Worm (Caenorhabditis elegans) whole organism, L4 larva: ENCODE data around the gene trx-1.

Source experiments
- F37D6.2 ChIP-seq: sonication (generic microtip); optimal IDR thresholded peaks from 2 replicates; lab custom pipeline; 2016; ENCODE audit warnings: mild to moderate bottlenecking, missing genetic modification characterization, missing compliant biosample characterization
- R02D3.7 ChIP-seq: fragments of 150-350 bp; sonication (generic microtip); optimal IDR thresholded peaks from 3 replicates; lab custom pipeline; 2014; ENCODE audit warnings: missing biosample characterization, missing genetic modification characterization
- T20F7.1 ChIP-seq: fragments of 200-800 bp; sonication (Bioruptor generic); optimal IDR thresholded peaks from 2 replicates; lab custom pipeline; 2018; ENCODE audit warnings: mild to moderate bottlenecking, missing genetic modification characterization, missing compliant biosample characterization
- T26A8.4 ChIP-seq: fragments of 200-800 bp; sonication (Bioruptor generic); IDR thresholded peaks from 2 replicates; pipeline ENCODE4 v1.3.6; 2022; ENCODE audit warnings: missing genetic modification characterization, missing compliant biosample characterization
- Y105C5A.15 ChIP-seq: fragments of 200-800 bp; sonication (Bioruptor generic); IDR thresholded peaks from 2 replicates; pipeline ENCODE4 v1.3.6; 2022; ENCODE audit warnings: missing genetic modification characterization, missing compliant biosample characterization
- Y48G9A.11 ChIP-seq: fragments of 200-800 bp; sonication (Bioruptor generic); IDR thresholded peaks from 2 replicates; pipeline ENCODE4 v1.3.6; 2022; ENCODE audit warnings: missing genetic modification reagents, missing genetic modification characterization, missing compliant biosample characterization
- Y75B8A.6 ChIP-seq: fragments of 200-800 bp; sonication (Bioruptor generic); IDR thresholded peaks from 2 replicates; pipeline ENCODE4 v1.3.6; 2022; ENCODE audit warnings: missing genetic modification reagents, missing genetic modification characterization, missing compliant biosample characterization
- ZK337.2 ChIP-seq: fragments of 200-800 bp; sonication (Bioruptor generic); IDR thresholded peaks from 2 replicates; pipeline ENCODE4 v1.3.6; 2022; ENCODE audit warnings: missing genetic modification reagents, missing genetic modification characterization, missing compliant biosample characterization
- ZK546.5 ChIP-seq, 2 experiments: sonication (generic microtip); optimal IDR thresholded peaks; 2 replicates each; lab custom pipeline; 2017; ENCODE audit warnings: missing biosample characterization in 2 of 2, missing genetic modification characterization in 2 of 2
- aha-1 ChIP-seq: fragments of 150-350 bp; peaks from one replicate; lab custom pipeline; 2014; ENCODE audit warnings: missing biosample characterization, missing genetic modification characterization
- ceh-44 ChIP-seq: fragments of 200-800 bp; sonication (Bioruptor generic); IDR thresholded peaks from 2 replicates; pipeline ENCODE4 v1.3.6; 2022; ENCODE audit warnings: missing genetic modification reagents, missing genetic modification characterization, missing compliant biosample characterization
- ceh-62 ChIP-seq: sonication (generic microtip); optimal IDR thresholded peaks from 2 replicates; lab custom pipeline; 2017; ENCODE audit warnings: missing biosample characterization, missing genetic modification characterization
- ces-1 ChIP-seq: fragments of 150-350 bp; sonication (generic microtip); optimal IDR thresholded peaks from 4 replicates; lab custom pipeline; 2014; ENCODE audit warnings: missing biosample characterization, missing genetic modification reagents, missing genetic modification characterization
- dmd-6 ChIP-seq: fragments of 200-800 bp; sonication (Bioruptor generic); IDR thresholded peaks from 2 replicates; pipeline ENCODE4 v1.3.6; 2022; ENCODE audit warnings: missing genetic modification reagents, missing genetic modification characterization, missing compliant biosample characterization
- dmd-8 ChIP-seq: fragments of 200-800 bp; sonication (Bioruptor generic); IDR thresholded peaks from 2 replicates; pipeline ENCODE4 v1.3.6; 2022; ENCODE audit warnings: missing genetic modification characterization, missing compliant biosample characterization
- dmd-9 ChIP-seq: fragments of 200-800 bp; sonication (Bioruptor generic); IDR thresholded peaks from 2 replicates; pipeline ENCODE4 v1.3.6; 2022; ENCODE audit warnings: missing genetic modification reagents, missing genetic modification characterization, missing compliant biosample characterization
- duxl-1 ChIP-seq: sonication (generic microtip); optimal IDR thresholded peaks from 2 replicates; lab custom pipeline; 2016; ENCODE audit warnings: mild to moderate bottlenecking, missing genetic modification characterization, moderate library complexity, missing compliant biosample characterization; ENCODE audit not compliant: poor library complexity
- dve-1 ChIP-seq: sonication (generic microtip); optimal IDR thresholded peaks from 2 replicates; lab custom pipeline; 2017; ENCODE audit warnings: antibody characterized with exemption, mild to moderate bottlenecking, missing genetic modification characterization, missing compliant biosample characterization; ENCODE audit not compliant: insufficient read depth
- egl-27 ChIP-seq: sonication (generic microtip); optimal IDR thresholded peaks from 3 replicates; lab custom pipeline; 2017; ENCODE audit warnings: missing biosample characterization, missing genetic modification reagents, missing genetic modification characterization
- fkh-10 ChIP-seq: fragments of 150-350 bp; optimal IDR thresholded peaks from 2 replicates; lab custom pipeline; 2014; ENCODE audit warnings: missing biosample characterization, missing genetic modification reagents, missing genetic modification characterization
- hlh-11 ChIP-seq: fragments of 200-800 bp; sonication (Bioruptor generic); optimal IDR thresholded peaks from 2 replicates; lab custom pipeline; 2018; ENCODE audit warnings: mild to moderate bottlenecking, missing genetic modification characterization, missing compliant biosample characterization
- hmg-1.1 ChIP-seq: fragments of 200-800 bp; sonication (Bioruptor generic); IDR thresholded peaks from 2 replicates; pipeline ENCODE4 v1.3.6; 2022; ENCODE audit warnings: missing genetic modification reagents, missing genetic modification characterization, missing compliant biosample characterization
- jun-1 ChIP-seq: fragments of 150-350 bp; optimal IDR thresholded peaks from 2 replicates; lab custom pipeline; 2014; ENCODE audit warnings: missing biosample characterization, missing genetic modification reagents, missing genetic modification characterization
- lim-7 ChIP-seq: fragments of 200-800 bp; sonication (Bioruptor generic); IDR thresholded peaks from 2 replicates; pipeline ENCODE4 v1.3.6; 2022; ENCODE audit warnings: missing genetic modification characterization, missing compliant biosample characterization
- lin-29 ChIP-seq: fragments of 200-800 bp; sonication (Bioruptor generic); IDR thresholded peaks from 2 replicates; pipeline ENCODE4 v1.3.6; 2022; ENCODE audit warnings: missing genetic modification reagents, missing genetic modification characterization, missing compliant biosample characterization
- lin-38 ChIP-seq: fragments of 200-800 bp; sonication (Bioruptor generic); IDR thresholded peaks from 2 replicates; pipeline ENCODE4 v1.3.6; 2022; ENCODE audit warnings: missing genetic modification reagents, missing genetic modification characterization, missing compliant biosample characterization
- madf-9 ChIP-seq: fragments of 200-800 bp; sonication (Bioruptor generic); conservative IDR thresholded peaks from 2 replicates; pipeline ENCODE4 v1.3.6; 2022; ENCODE audit warnings: missing genetic modification reagents, missing genetic modification characterization, missing compliant biosample characterization
- mdl-1 ChIP-seq, 2 experiments: fragments of 150-350 bp in 1 of 2; sonication (generic microtip) in 1 of 2; optimal IDR thresholded peaks; 2 replicates each; lab custom pipeline; 2014 to 2017; ENCODE audit warnings: missing biosample characterization in 2 of 2, missing genetic modification characterization in 2 of 2
- mdt-29 ChIP-seq: fragments of 200-800 bp; sonication (Bioruptor generic); IDR thresholded peaks from 2 replicates; pipeline ENCODE4 v1.3.6; 2022; ENCODE audit warnings: missing genetic modification reagents, missing genetic modification characterization, missing compliant biosample characterization
- mep-1 ChIP-seq: fragments of 150-350 bp; sonication (generic microtip); optimal IDR thresholded peaks from 3 replicates; lab custom pipeline; 2014; ENCODE audit warnings: missing biosample characterization, missing genetic modification characterization
- mes-2 ChIP-seq: sonication (generic microtip); optimal IDR thresholded peaks from 2 replicates; lab custom pipeline; 2016; ENCODE audit warnings: missing genotype, mild to moderate bottlenecking, missing genetic modification characterization, missing compliant biosample characterization; ENCODE audit not compliant: poor library complexity, severe bottlenecking
- mxl-2 ChIP-seq: fragments of 200-800 bp; sonication (Bioruptor generic); conservative IDR thresholded peaks from 2 replicates; pipeline ENCODE4 v1.3.6; 2022; ENCODE audit warnings: missing genetic modification reagents, missing genetic modification characterization, missing compliant biosample characterization
- nhr-102 ChIP-seq: sonication (generic microtip); optimal IDR thresholded peaks from 2 replicates; lab custom pipeline; 2016; ENCODE audit warnings: mild to moderate bottlenecking, missing genetic modification characterization, moderate library complexity, missing compliant biosample characterization
- nhr-11 ChIP-seq: fragments of 150-350 bp; optimal IDR thresholded peaks from 2 replicates; lab custom pipeline; 2014; ENCODE audit warnings: missing biosample characterization, missing genetic modification characterization
- nhr-28 ChIP-seq: fragments of 150-350 bp; optimal IDR thresholded peaks from 2 replicates; lab custom pipeline; 2014; ENCODE audit warnings: missing biosample characterization, missing genetic modification characterization
- nhr-41 ChIP-seq: fragments of 200-800 bp; sonication (Bioruptor generic); IDR thresholded peaks from 2 replicates; pipeline ENCODE4 v1.3.6; 2022; ENCODE audit warnings: missing genetic modification reagents, missing genetic modification characterization, missing compliant biosample characterization
- nhr-42 ChIP-seq: fragments of 200-800 bp; sonication (Bioruptor generic); IDR thresholded peaks from 2 replicates; pipeline ENCODE4 v1.3.6; 2022; ENCODE audit warnings: missing genetic modification characterization, missing compliant biosample characterization
- nhr-48 ChIP-seq: sonication (generic microtip); optimal IDR thresholded peaks from 2 replicates; lab custom pipeline; 2016; ENCODE audit warnings: mild to moderate bottlenecking, missing genetic modification characterization, missing compliant biosample characterization
- saeg-2 ChIP-seq: fragments of 200-800 bp; sonication (Bioruptor generic); IDR thresholded peaks from 2 replicates; pipeline ENCODE4 v1.3.6; 2022; ENCODE audit warnings: missing genetic modification reagents, missing genetic modification characterization, missing compliant biosample characterization
- set-16 ChIP-seq: fragments of 200-800 bp; sonication (Bioruptor generic); IDR thresholded peaks from 2 replicates; pipeline ENCODE4 v1.3.6; 2022; ENCODE audit warnings: missing genetic modification reagents, missing genetic modification characterization, missing compliant biosample characterization
- skn-1 ChIP-seq: fragments of 150-350 bp; optimal IDR thresholded peaks from 2 replicates; lab custom pipeline; 2014; ENCODE audit warnings: missing biosample characterization, missing genetic modification characterization
- snpc-4 ChIP-seq: fragments of 150-350 bp; optimal IDR thresholded peaks from 2 replicates; lab custom pipeline; 2014; ENCODE audit warnings: missing biosample characterization, missing genetic modification characterization
- spr-1 ChIP-seq: sonication (generic microtip); optimal IDR thresholded peaks from 2 replicates; lab custom pipeline; 2016; ENCODE audit warnings: mild to moderate bottlenecking, missing genetic modification characterization, missing compliant biosample characterization
- spr-3 ChIP-seq: fragments of 200-800 bp; sonication (Bioruptor generic); optimal IDR thresholded peaks from 2 replicates; lab custom pipeline; 2018; ENCODE audit warnings: mild to moderate bottlenecking, missing genetic modification characterization, missing compliant biosample characterization
- unc-62 ChIP-seq, 3 experiments: fragments of 150-350 bp in 1 of 3; sonication (generic microtip); optimal IDR thresholded peaks in 2 of 3; peaks in 1 of 3; 1 replicate in 1 of 3; 2 replicates in 2 of 3; lab custom pipeline; 2014 to 2017; ENCODE audit warnings: missing biosample characterization in 3 of 3, missing genetic modification characterization in 3 of 3, missing genetic modification reagents in 3 of 3, missing genotype in 1 of 3
- vab-7 ChIP-seq: fragments of 200-800 bp; sonication (Bioruptor generic); IDR thresholded peaks from 2 replicates; pipeline ENCODE4 v1.3.6; 2022; ENCODE audit warnings: missing genetic modification reagents, missing genetic modification characterization, missing compliant biosample characterization
- zag-1 ChIP-seq: fragments of 150-350 bp; optimal IDR thresholded peaks from 2 replicates; lab custom pipeline; 2014; ENCODE audit warnings: missing biosample characterization, missing genetic modification characterization
- zip-11 ChIP-seq: fragments of 200-800 bp; sonication (Bioruptor generic); IDR thresholded peaks from 2 replicates; pipeline ENCODE4 v1.3.6; 2022; ENCODE audit warnings: missing genetic modification characterization, missing compliant biosample characterization

Gene trx-1

DNA sequence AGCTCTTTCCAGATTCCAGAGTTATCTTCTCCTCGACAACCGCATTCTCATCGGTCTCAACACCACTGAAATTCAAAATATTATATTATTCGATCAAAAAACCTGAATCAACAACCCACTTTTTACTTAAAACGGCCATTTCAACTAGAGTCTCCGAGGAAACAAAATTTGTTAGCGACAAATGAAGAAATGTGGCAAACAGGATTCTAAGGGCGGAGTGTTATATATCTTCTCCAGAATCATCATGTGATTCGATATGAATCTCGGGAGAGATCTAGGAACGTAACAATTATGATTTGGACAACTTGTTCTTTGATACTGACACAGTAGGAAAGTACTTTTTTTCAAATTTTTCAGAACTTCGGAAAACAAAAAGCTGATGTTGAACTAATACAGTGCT, 22.8 kb upstream of the trx-1 start:
- TF ChIP-seq nhr-28: peak; percentile 6
- TF ChIP-seq unc-62 (GFP tag; optimal IDR thresholded peaks at IDR 0.05 in 1 of 2; lab: Kevin White, UChicago): peak in 1 of 2 experiments; percentile 89
- no peak for TF ChIP-seq unc-62 (tag; optimal IDR thresholded peaks at IDR 0.05; lab: Kevin White, UChicago)
- TF ChIP-seq ZK337.2 (GFP tag; lab: Robert Waterston, UW): no peak

DNA sequence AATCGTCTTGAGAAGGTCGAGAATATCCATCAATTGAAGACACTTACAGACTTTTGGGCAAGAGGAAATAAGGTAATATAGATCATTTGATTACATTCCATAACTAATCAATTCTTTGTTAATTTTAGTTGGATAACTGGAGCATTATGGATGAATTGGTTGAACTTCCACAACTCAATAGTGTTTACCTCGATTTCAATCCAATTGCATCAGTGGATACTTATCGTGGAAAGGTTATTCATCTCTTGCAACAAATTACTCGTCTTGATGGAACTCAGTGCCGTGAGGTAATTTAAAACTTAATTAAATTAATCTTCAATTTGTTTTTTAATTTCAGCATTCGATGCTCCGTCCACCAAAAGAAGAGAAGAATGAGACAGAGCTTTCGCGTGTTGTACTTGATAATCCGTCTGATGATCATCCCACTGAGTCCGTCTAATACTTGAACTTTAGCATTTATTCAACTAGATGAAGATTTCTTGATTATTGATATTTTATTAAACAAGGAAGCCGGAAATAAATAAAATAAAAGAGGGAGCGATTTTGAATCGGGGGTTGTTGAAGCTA, 20.1 kb upstream of the trx-1 start:
- TF ChIP-seq ceh-44 (no peak), lin-38 (GFP tag; lab: Robert Waterston, UW) (peak; percentile 37; the same call in 1 of the 2 replicates), dmd-8 (GFP tag; lab: Robert Waterston, UW) (no peak), vab-7 (GFP tag; lab: Robert Waterston, UW) (no peak), set-16 (GFP tag; lab: Robert Waterston, UW) (no peak), dmd-9 (GFP tag; lab: Robert Waterston, UW) (no peak), fkh-10 (no peak), lim-7 (GFP tag; lab: Robert Waterston, UW) (no peak), lin-29 (GFP tag; lab: Robert Waterston, UW) (no peak), nhr-102 (tag; lab: Kevin White, UChicago) (peak; percentile 39), nhr-42 (GFP tag; lab: Robert Waterston, UW) (no peak; the same call in 1 of the 2 replicates), F37D6.2 (tag; lab: Kevin White, UChicago) (no peak), jun-1 (tag; lab: Kevin White, UChicago) (no peak), egl-27 (tag; lab: Kevin White, UChicago) (no peak), mxl-2 (GFP tag; lab: Robert Waterston, UW) (no peak), nhr-41 (no peak), zip-11 (GFP tag; lab: Robert Waterston, UW) (no peak), madf-9 (no peak), dmd-6 (GFP tag; lab: Robert Waterston, UW) (0 out of 2 replicates have a peak, but pooled peaks have one; percentile 13), nhr-48 (tag; lab: Kevin White, UChicago) (no peak), R02D3.7 (tag; lab: Kevin White, UChicago) (no peak), dve-1 (tag; lab: Kevin White, UChicago) (peak; percentile 9), zag-1 (tag; lab: Kevin White, UChicago) (no peak), T20F7.1 (GFP tag; lab: Kevin White, UChicago) (peak; percentile 4), T26A8.4 (GFP tag; lab: Robert Waterston, UW) (peak; percentile 54; the same call in 1 of the 2 replicates), mdl-1 (tag; optimal IDR thresholded peaks at IDR 0.05; lab: Kevin White, UChicago) (no peak), mep-1 (tag; lab: Kevin White, UChicago) (peak; percentile 27), mes-2 (tag; lab: Kevin White, UChicago) (no peak), saeg-2 (GFP tag; lab: Robert Waterston, UW) (no peak), Y48G9A.11 (GFP tag; lab: Robert Waterston, UW) (no peak), mdt-29 (GFP tag; lab: Robert Waterston, UW) (no peak), ces-1 (GFP tag; lab: Kevin White, UChicago) (no peak), snpc-4 (tag; lab: Kevin White, UChicago) (no peak), unc-62 (GFP tag; optimal IDR thresholded peaks at IDR 0.05 in 1 of 2; lab: Kevin White, UChicago) (peak in 1 of 2 experiments; percentile 58), unc-62 (tag; optimal IDR thresholded peaks at IDR 0.05; lab: Kevin White, UChicago) (no peak), spr-1 (no peak), Y105C5A.15 (GFP tag; lab: Robert Waterston, UW) (no peak), nhr-11 (tag; lab: Kevin White, UChicago) (no peak), aha-1 (tag; lab: Kevin White, UChicago) (no peak), ceh-62 (tag; lab: Kevin White, UChicago) (no peak), duxl-1 (tag; lab: Kevin White, UChicago) (no peak), hmg-1.1 (GFP tag; lab: Robert Waterston, UW) (no peak), hlh-11 (no peak), Y75B8A.6 (GFP tag; lab: Robert Waterston, UW) (no peak), ZK546.5 (tag; optimal IDR thresholded peaks at IDR 0.05; lab: Kevin White, UChicago) (no peak), spr-3 (GFP tag; lab: Kevin White, UChicago) (no peak), skn-1 (tag; lab: Kevin White, UChicago) (no peak)
